Worm (Caenorhabditis elegans) whole organism, L1 larva: ENCODE measurements around the gene srx-28.

Source experiments
- Y116A8C.19 ChIP-seq: sonication (generic microtip); optimal IDR thresholded peaks from 2 replicates; lab custom pipeline; 2016; ENCODE audit warnings: missing compliant biosample characterization, missing genetic modification characterization, borderline replicate concordance
- ceh-8 ChIP-seq: fragments of 200-800 bp; sonication (Bioruptor generic); optimal IDR thresholded peaks from 2 replicates; lab custom pipeline; 2018; ENCODE audit warnings: mild to moderate bottlenecking, missing genetic modification characterization, moderate library complexity, missing compliant biosample characterization
- ces-1 ChIP-seq: fragments of 150-350 bp; optimal IDR thresholded peaks from 2 replicates; lab custom pipeline; 2014; ENCODE audit warnings: missing biosample characterization, missing genetic modification reagents, missing genetic modification characterization
- lin-14 ChIP-seq: fragments of 200-800 bp; sonication (Bioruptor generic); optimal IDR thresholded peaks from 2 replicates; lab custom pipeline; 2018; ENCODE audit warnings: mild to moderate bottlenecking, missing genetic modification characterization, moderate library complexity, missing compliant biosample characterization
- nhr-11 ChIP-seq: fragments of 150-350 bp; optimal IDR thresholded peaks from 2 replicates; lab custom pipeline; 2014; ENCODE audit warnings: missing biosample characterization, missing genetic modification characterization
- sox-4 ChIP-seq: sonication (generic microtip); optimal IDR thresholded peaks from 2 replicates; lab custom pipeline; 2016; ENCODE audit warnings: missing genetic modification characterization, missing compliant biosample characterization
- zag-1 ChIP-seq: fragments of 150-350 bp; optimal IDR thresholded peaks from 2 replicates; lab custom pipeline; 2014; ENCODE audit warnings: missing biosample characterization, missing genetic modification characterization

DNA sequence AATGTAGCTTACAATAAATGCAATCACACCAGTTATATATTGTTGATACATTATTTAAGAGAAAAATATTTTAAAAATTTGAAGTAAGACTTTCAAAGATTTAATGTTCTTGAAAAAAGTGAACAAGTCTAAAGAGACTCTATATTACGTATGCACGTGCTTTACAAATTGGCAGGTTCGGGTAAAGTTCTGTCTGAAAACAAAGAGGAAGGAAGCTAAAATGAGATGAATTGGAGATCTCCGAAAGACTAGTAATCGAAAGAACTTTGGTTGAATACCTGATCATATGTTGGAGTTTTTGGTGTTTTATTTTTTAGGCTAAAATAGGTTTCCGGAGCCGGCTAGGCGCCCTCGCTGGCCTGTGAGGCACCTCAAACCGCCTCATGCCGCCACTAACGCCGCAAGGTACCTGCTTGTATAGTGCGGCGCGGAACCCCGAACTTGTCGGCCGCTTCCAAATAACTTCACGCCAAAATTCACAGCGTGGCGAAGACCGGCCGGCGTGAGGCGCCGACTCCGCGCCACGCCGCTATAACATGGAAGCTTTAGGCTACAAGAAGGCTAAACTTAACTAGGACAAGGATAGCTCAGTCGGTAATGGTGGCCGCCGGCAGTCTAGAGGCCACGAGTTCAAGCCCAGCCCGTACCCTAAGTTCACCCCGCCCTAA lies at the start of gene srx-28:
- TF ChIP-seq ces-1 (no peak), lin-14 (GFP tag; lab: Kevin White, UChicago) (no peak), sox-4 (no peak), Y116A8C.19 (tag; lab: Kevin White, UChicago) (no peak), ceh-8 (GFP tag; lab: Kevin White, UChicago) (no peak), nhr-11 (tag; lab: Kevin White, UChicago) (no peak), zag-1 (tag; lab: Kevin White, UChicago) (no peak)
